Fruit fly (Drosophila melanogaster) whole organism, embryonic: ENCODE results near the gene CG13297.

Experiments used
- CG12219 ChIP-seq: fragments of 200-800 bp; sonication (Bioruptor generic); optimal IDR thresholded peaks from 3 replicates; lab custom pipeline; 2018; ENCODE audit warnings: missing biosample characterization, mild to moderate bottlenecking, missing genetic modification characterization
- CoRest ChIP-seq: fragments of 200-800 bp; sonication (Bioruptor generic); optimal IDR thresholded peaks from 3 replicates; lab custom pipeline; 2018; ENCODE audit warnings: missing biosample characterization, mild to moderate bottlenecking, missing genetic modification characterization, moderate library complexity
- NFAT ChIP-seq: fragments of 200-800 bp; sonication (Bioruptor generic); IDR thresholded peaks from 2 replicates; pipeline ENCODE4 v1.3.6; 2022; ENCODE audit warnings: missing biosample characterization, missing genetic modification characterization
- ara ChIP-seq: fragments of 200-800 bp; sonication (Bioruptor generic); IDR thresholded peaks from 2 replicates; pipeline ENCODE4 v1.3.6; 2022; ENCODE audit warnings: missing biosample characterization, missing genetic modification characterization
- esg ChIP-seq: fragments of 200-800 bp; sonication (Bioruptor generic); conservative IDR thresholded peaks from 2 replicates; pipeline ENCODE4 v1.3.6; 2022; ENCODE audit warnings: missing biosample characterization, missing genetic modification characterization

DNA sequence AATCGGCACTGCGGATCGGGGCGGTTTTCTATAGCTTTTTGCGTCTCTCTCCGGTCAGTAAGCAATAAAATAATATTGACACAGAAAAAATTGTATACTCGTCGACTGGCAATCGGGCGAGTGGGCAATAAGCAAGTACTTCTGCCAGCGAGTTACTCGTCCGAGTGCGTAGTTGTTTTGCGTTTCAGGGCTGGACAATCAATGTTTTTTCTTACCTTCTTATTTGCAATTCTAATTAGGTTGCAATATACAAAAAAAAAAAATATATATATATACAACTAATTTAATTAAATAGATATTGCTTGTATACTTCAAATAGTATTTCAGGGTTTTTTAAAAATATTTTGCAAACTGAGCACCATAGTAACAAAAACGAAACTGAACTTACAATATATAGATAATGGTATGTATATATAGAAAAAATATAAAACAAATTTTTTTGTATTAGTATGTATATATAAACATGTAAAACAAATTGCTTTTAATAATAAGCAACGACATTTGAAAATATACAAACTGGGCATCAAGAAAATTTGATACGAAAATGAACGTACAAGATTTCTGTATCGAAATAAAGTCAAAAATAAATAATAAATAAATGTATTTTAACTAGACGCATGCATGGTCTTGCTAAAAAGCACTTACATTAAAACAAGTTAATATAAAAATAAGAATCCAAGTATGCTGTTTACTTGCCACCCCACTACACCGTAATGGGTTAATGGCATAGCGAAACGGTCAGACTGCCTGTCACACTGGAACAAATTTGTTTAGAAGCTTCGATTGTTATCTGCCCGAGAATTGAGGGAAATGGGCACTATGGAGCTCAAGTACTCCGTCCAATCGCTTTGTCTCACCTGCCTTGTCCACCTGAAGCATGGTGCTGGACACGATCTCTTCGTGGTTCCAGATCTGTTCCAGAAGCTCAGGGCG, 32.1 kb upstream of the CG13297 start, which contains the start of the genes D19A and CG7386:
- TF ChIP-seq NFAT (GFP tag; lab: Robert Waterston, UW) (peak; percentile 75), ara (GFP tag; lab: Robert Waterston, UW) (peak; percentile 33; the same call in 1 of the 2 replicates), CoRest (peak; percentile 70), esg (no peak; the same call in none of the 2 replicates), CG12219 (GFP tag; lab: Kevin White, UChicago) (peak; percentile 42)
